Fruit fly (Drosophila melanogaster) whole organism, adult: Measurements from ENCODE around the gene yuri.

Source experiments
- CG11617 ChIP-seq: fragments of 200-800 bp; sonication (Bioruptor generic); optimal IDR thresholded peaks from 2 replicates; lab custom pipeline; 2017; ENCODE audit warnings: mild to moderate bottlenecking, missing biosample characterization, missing genetic modification reagents, missing genetic modification characterization
- CG14711 ChIP-seq: fragments of 200-800 bp; sonication (Bioruptor generic); optimal IDR thresholded peaks from 2 replicates; lab custom pipeline; 2018; ENCODE audit warnings: missing biosample characterization, mild to moderate bottlenecking, missing genetic modification characterization, moderate library complexity
- CG33017 ChIP-seq: fragments of 200-800 bp; sonication (Bioruptor generic); optimal IDR thresholded peaks from 2 replicates; lab custom pipeline; 2018; ENCODE audit warnings: missing biosample characterization, mild to moderate bottlenecking, missing genetic modification characterization, moderate library complexity
- Crg-1 ChIP-seq: fragments of 200-800 bp; sonication (Bioruptor generic); optimal IDR thresholded peaks from 2 replicates; lab custom pipeline; 2016; ENCODE audit warnings: missing biosample characterization, missing genetic modification characterization
- Hr96 ChIP-seq: fragments of 200-800 bp; sonication (Bioruptor generic); optimal IDR thresholded peaks from 2 replicates; lab custom pipeline; 2016; ENCODE audit warnings: missing biosample characterization, missing genetic modification characterization
- kay ChIP-seq: fragments of 200-800 bp; sonication (Bioruptor generic); peaks from one replicate; lab custom pipeline; 2016; ENCODE audit warnings: missing biosample characterization, missing genetic modification characterization, borderline replicate concordance
- ovo ChIP-seq: fragments of 200-800 bp; sonication (Bioruptor generic); optimal IDR thresholded peaks from 2 replicates; lab custom pipeline; 2016; ENCODE audit warnings: missing biosample characterization, missing genetic modification characterization
- tj ChIP-seq: fragments of 200-800 bp; sonication (Bioruptor generic); optimal IDR thresholded peaks from 3 replicates; lab custom pipeline; 2017; ENCODE audit warnings: missing biosample characterization, mild to moderate bottlenecking, missing genetic modification characterization, moderate library complexity
- toe ChIP-seq: fragments of 200-800 bp; sonication (Bioruptor generic); optimal IDR thresholded peaks from 2 replicates; lab custom pipeline; 2016; ENCODE audit warnings: missing biosample characterization, missing genetic modification characterization

DNA sequence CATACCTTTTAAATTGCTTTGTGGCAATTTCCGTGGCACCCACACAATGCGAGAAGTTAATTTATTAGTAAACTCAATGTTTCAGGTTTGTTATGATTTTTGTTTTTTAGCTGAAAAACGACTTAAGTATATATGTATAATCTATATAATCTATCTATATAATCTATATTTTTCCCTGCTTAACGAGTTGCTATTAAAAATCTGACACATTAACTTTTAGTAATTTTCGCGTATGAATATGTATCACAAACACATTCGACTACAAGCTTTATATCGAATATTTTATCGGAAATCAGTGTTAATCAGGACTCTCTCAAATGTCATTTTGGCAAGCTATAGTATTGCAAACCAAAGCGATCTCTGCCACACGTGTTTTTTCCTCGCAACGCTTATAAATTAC is 33.0 kb upstream of the yuri start, which contains the start of gene CG15262:
- TF ChIP-seq Crg-1 (no peak), kay (no peak), Hr96 (no peak), CG14711 (tag; lab: Kevin White, UChicago) (no peak), tj (no peak), CG33017 (no peak), CG11617 (GFP tag; lab: Kevin White, UChicago) (no peak), ovo (GFP tag; lab: Kevin White, UChicago) (no peak), toe (GFP tag; lab: Kevin White, UChicago) (no peak)
